Worm (Caenorhabditis elegans) whole organism, L1 larva: ENCODE data around the gene dct-8.

Experiments
- aly-2 ChIP-seq: fragments of 150-350 bp; optimal IDR thresholded peaks from 2 replicates; lab custom pipeline; 2014; ENCODE audit warnings: missing biosample characterization, missing genetic modification characterization
- ama-1 ChIP-seq: fragments of 150-350 bp; optimal IDR thresholded peaks from 2 replicates; lab custom pipeline; 2014
- efl-3 ChIP-seq: fragments of 200-800 bp; sonication (Bioruptor generic); optimal IDR thresholded peaks from 2 replicates; lab custom pipeline; 2018; ENCODE audit warnings: mild to moderate bottlenecking, missing genetic modification characterization, missing compliant biosample characterization
- elt-3 ChIP-seq, 6 experiments: fragments of 150-350 bp in 1 of 6; sonication (generic microtip); optimal IDR thresholded peaks; 2 replicates each; lab custom pipeline; 2017 to 2018; ENCODE audit warnings: missing biosample characterization in 6 of 6, missing genetic modification characterization in 6 of 6, inconsistent platforms in 1 of 6
- lin-15B ChIP-seq: fragments of 150-350 bp; sonication (generic microtip); optimal IDR thresholded peaks from 3 replicates; lab custom pipeline; 2014; ENCODE audit warnings: missing biosample characterization, missing genetic modification characterization
- lsy-2 ChIP-seq, 2 experiments: fragments of 150-350 bp; optimal IDR thresholded peaks; 2 replicates each; lab custom pipeline; 2014; ENCODE audit warnings: missing biosample characterization in 2 of 2, missing genetic modification characterization in 2 of 2
- nhr-76 ChIP-seq: sonication (generic microtip); optimal IDR thresholded peaks from 2 replicates; lab custom pipeline; 2017; ENCODE audit warnings: missing biosample characterization, missing genetic modification characterization
- pax-3 ChIP-seq: fragments of 200-800 bp; sonication (Bioruptor generic); optimal IDR thresholded peaks from 2 replicates; lab custom pipeline; 2018; ENCODE audit warnings: mild to moderate bottlenecking, missing genetic modification characterization, moderate library complexity, missing compliant biosample characterization
- snu-23 ChIP-seq: sonication (generic microtip); optimal IDR thresholded peaks from 2 replicates; lab custom pipeline; 2016; ENCODE audit warnings: missing genetic modification characterization, missing compliant biosample characterization
- unc-86 ChIP-seq: sonication (generic microtip); optimal IDR thresholded peaks from 2 replicates; lab custom pipeline; 2016; ENCODE audit warnings: missing genetic modification characterization, missing compliant biosample characterization
- vab-15 ChIP-seq: sonication (generic microtip); optimal IDR thresholded peaks from 2 replicates; lab custom pipeline; 2017; ENCODE audit warnings: missing genotype, mild to moderate bottlenecking, missing genetic modification characterization, missing compliant biosample characterization
- ztf-11 ChIP-seq, 2 experiments: sonication (generic microtip); optimal IDR thresholded peaks; 2 replicates each; lab custom pipeline; 2016 to 2017; ENCODE audit warnings: missing genetic modification characterization in 2 of 2, missing biosample characterization in 1 of 2, missing compliant biosample characterization in 1 of 2

ce11 chrIV:3869875-3870274 is 25.0 kb upstream of the dct-8 start:
- TF ChIP-seq lsy-2 (tag; optimal IDR thresholded peaks at IDR 0.05; lab: Kevin White, UChicago), result no peak
- no peak for TF ChIP-seq lin-15B (tag; lab: Kevin White, UChicago)
- TF ChIP-seq nhr-76, result no peak
- TF ChIP-seq efl-3 (GFP tag; lab: Kevin White, UChicago), result no peak
- TF ChIP-seq elt-3 (tag; optimal IDR thresholded peaks at IDR 0.05; lab: Kevin White, UChicago), result no peak
- no peak for TF ChIP-seq unc-86
- TF ChIP-seq vab-15 (tag; lab: Kevin White, UChicago), result no peak
- no peak for TF ChIP-seq aly-2
- no peak for TF ChIP-seq ama-1
- TF ChIP-seq pax-3 (tag; lab: Kevin White, UChicago), result no peak
- no peak for TF ChIP-seq snu-23 (GFP tag; lab: Kevin White, UChicago)
- TF ChIP-seq ztf-11 (tag; optimal IDR thresholded peaks at IDR 0.05; lab: Kevin White, UChicago), result no peak
